Worm (Caenorhabditis elegans) whole organism, early embryonic: ENCODE data around the gene dph-5.

Source experiments
- F13C5.2 ChIP-seq: sonication (generic microtip); optimal IDR thresholded peaks from 2 replicates; lab custom pipeline; 2017; ENCODE audit warnings: mild to moderate bottlenecking, missing genetic modification characterization, inconsistent platforms, missing compliant biosample characterization
- aly-1 ChIP-seq: sonication (generic microtip); optimal IDR thresholded peaks from 2 replicates; lab custom pipeline; 2016; ENCODE audit warnings: missing genetic modification characterization, missing compliant biosample characterization
- ama-1 ChIP-seq: fragments of 150-350 bp; optimal IDR thresholded peaks from 2 replicates; lab custom pipeline; 2014
- ets-7 ChIP-seq: sonication (generic microtip); optimal IDR thresholded peaks from 2 replicates; lab custom pipeline; 2016; ENCODE audit warnings: missing genotype, missing genetic modification characterization, missing compliant biosample characterization
- pes-1 ChIP-seq: fragments of 200-800 bp; sonication (Bioruptor generic); IDR thresholded peaks from 2 replicates; pipeline ENCODE4 v1.3.6; 2022; ENCODE audit warnings: missing genetic modification reagents, missing genetic modification characterization, missing compliant biosample characterization
- tbx-11 ChIP-seq: fragments of 200-800 bp; sonication (Bioruptor generic); IDR thresholded peaks from 2 replicates; pipeline ENCODE4 v1.3.6; 2022; ENCODE audit warnings: missing genetic modification characterization, missing compliant biosample characterization
- tra-4 ChIP-seq: sonication (generic microtip); optimal IDR thresholded peaks from 2 replicates; lab custom pipeline; 2017; ENCODE audit warnings: missing genetic modification characterization, missing compliant biosample characterization

DNA sequence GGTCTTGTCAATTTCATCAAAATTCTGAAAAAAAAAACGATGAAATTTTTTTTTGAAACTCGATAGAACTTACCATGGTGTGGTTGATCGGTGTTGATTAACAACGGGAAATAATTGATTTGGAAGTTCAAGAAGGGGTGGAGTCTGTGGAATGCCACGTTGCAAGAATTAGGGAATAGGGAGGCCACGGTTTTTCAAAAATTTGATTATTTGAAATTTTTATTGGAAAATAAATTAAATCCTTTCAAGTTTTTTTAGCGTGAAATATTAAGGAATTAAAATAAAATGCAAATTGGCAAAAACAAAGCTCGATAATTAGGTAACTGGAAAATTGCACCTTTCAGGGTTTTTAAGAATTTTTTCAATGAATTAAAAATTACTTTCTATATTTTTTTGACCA is 10.5 kb upstream of the dph-5 start, which contains the start of gene rmd-3:
- TF ChIP-seq aly-1 (no peak), tra-4 (no peak), ets-7 (tag; lab: Kevin White, UChicago) (no peak), ama-1 (lab: Kevin White, UChicago) (no peak), tbx-11 (GFP tag; lab: Robert Waterston, UW) (no peak), F13C5.2 (no peak), pes-1 (GFP tag; lab: Robert Waterston, UW) (no peak)
